Fruit fly (Drosophila melanogaster) whole organism, pupa: ENCODE data around the gene Mocs2B.

ENCODE experiments used
- CG14655 ChIP-seq: fragments of 200-800 bp; sonication (Bioruptor generic); optimal IDR thresholded peaks from 3 replicates; lab custom pipeline; 2017; ENCODE audit warnings: mild to moderate bottlenecking, missing biosample characterization, missing genetic modification reagents, missing genetic modification characterization
- CG9948 ChIP-seq: fragments of 200-800 bp; sonication (Bioruptor generic); optimal IDR thresholded peaks from 2 replicates; lab custom pipeline; 2018; ENCODE audit warnings: missing biosample characterization, mild to moderate bottlenecking, missing genetic modification characterization, moderate library complexity

DNA sequence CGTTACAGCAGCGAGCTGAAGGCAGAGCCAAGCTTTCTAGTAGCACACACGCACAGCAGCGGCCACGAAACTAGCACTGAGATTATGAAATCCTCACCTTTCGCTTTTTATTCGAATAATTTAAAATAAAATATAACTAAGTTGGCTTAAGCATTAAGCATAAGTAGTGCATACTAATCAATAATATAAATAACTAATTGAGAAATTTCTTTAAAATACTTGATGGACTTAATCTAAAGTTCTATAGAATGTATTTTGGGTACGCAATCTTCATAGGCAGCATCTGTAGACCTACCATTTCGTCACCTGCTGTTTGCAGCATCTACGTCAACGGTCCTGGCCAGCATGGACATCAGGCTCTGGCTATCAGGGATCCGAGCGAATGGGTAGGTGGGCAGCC, 25.2 kb upstream of the Mocs2B start:
- no peak for TF ChIP-seq CG14655 (GFP tag; lab: Kevin White, UChicago)
- TF ChIP-seq CG9948 (tag; lab: Kevin White, UChicago): no peak
